Fruit fly (Drosophila melanogaster): ENCODE data around the gene Ccp84Aa.

- TF ChIP-seq h (optimal IDR thresholded peaks at IDR 0.05) (no peak), insv (optimal IDR thresholded peaks at IDR 0.05) (no peak), psq (optimal IDR thresholded peaks at IDR 0.05) (no peak), Sin3A (optimal IDR thresholded peaks at IDR 0.05) (no peak), ttk (optimal IDR thresholded peaks at IDR 0.05) (no peak), Myc (optimal IDR thresholded peaks at IDR 0.05) (no peak)
Measured at dm6 chr3R:6665117-6665654, 38.7 kb upstream of the Ccp84Aa start.

Data from Kc167 (cell line).